Worm (Caenorhabditis elegans) whole organism, young adult: Measurements from ENCODE around the gene sdz-19.
A peak's percentile ranks its signal among the peaks of the same experiment; 100 is the strongest.

ENCODE experiments used
- B0019.2 ChIP-seq: fragments of 200-800 bp; sonication (Bioruptor generic); conservative IDR thresholded peaks from 2 replicates; pipeline ENCODE4 v1.3.6; 2022; ENCODE audit warnings: missing genetic modification reagents, missing genetic modification characterization, missing compliant biosample characterization
- B0336.3 ChIP-seq: fragments of 200-800 bp; sonication (Bioruptor generic); IDR thresholded peaks from 2 replicates; pipeline ENCODE4 v1.3.6; 2022; ENCODE audit warnings: missing genetic modification characterization, missing compliant biosample characterization
- F33H1.4 ChIP-seq: fragments of 200-800 bp; sonication (Bioruptor generic); IDR thresholded peaks from 2 replicates; pipeline ENCODE4 v1.3.6; 2022; ENCODE audit warnings: missing genetic modification reagents, missing genetic modification characterization, missing compliant biosample characterization
- F39B2.1 ChIP-seq: fragments of 200-800 bp; sonication (Bioruptor generic); IDR thresholded peaks from 2 replicates; pipeline ENCODE4 v1.3.6; 2022; ENCODE audit warnings: missing genetic modification reagents, missing genetic modification characterization, missing compliant biosample characterization
- F55B11.4 ChIP-seq: sonication (generic microtip); optimal IDR thresholded peaks from 2 replicates; lab custom pipeline; 2016; ENCODE audit warnings: missing compliant biosample characterization, missing genetic modification characterization, borderline replicate concordance; ENCODE audit not compliant: insufficient read depth
- T07F8.4 ChIP-seq: sonication (generic microtip); optimal IDR thresholded peaks from 2 replicates; lab custom pipeline; 2016; ENCODE audit warnings: mild to moderate bottlenecking, missing genetic modification characterization, moderate library complexity, missing compliant biosample characterization
- T26A5.8 ChIP-seq: sonication (generic microtip); optimal IDR thresholded peaks from 2 replicates; lab custom pipeline; 2016; ENCODE audit warnings: missing genetic modification characterization, missing compliant biosample characterization
- Y53F4B.3 ChIP-seq: fragments of 200-800 bp; sonication (Bioruptor generic); IDR thresholded peaks from 2 replicates; pipeline ENCODE4 v1.3.6; 2022; ENCODE audit warnings: missing genetic modification reagents, missing genetic modification characterization, missing compliant biosample characterization
- Y79H2A.3 ChIP-seq: fragments of 200-800 bp; sonication (Bioruptor generic); conservative IDR thresholded peaks from 2 replicates; pipeline ENCODE4 v1.3.6; 2022; ENCODE audit warnings: missing genetic modification reagents, missing genetic modification characterization, missing compliant biosample characterization
- Y95B8A.8 ChIP-seq: fragments of 200-800 bp; sonication (Bioruptor generic); IDR thresholded peaks from 2 replicates; pipeline ENCODE4 v1.3.6; 2022; ENCODE audit warnings: missing genetic modification reagents, missing genetic modification characterization, missing compliant biosample characterization
- aptf-2 ChIP-seq: fragments of 200-800 bp; sonication (Bioruptor generic); conservative IDR thresholded peaks from 2 replicates; pipeline ENCODE4 v1.3.6; 2022; ENCODE audit warnings: missing genetic modification reagents, missing genetic modification characterization, missing compliant biosample characterization
- attf-3 ChIP-seq: fragments of 200-800 bp; sonication (Bioruptor generic); conservative IDR thresholded peaks from 2 replicates; pipeline ENCODE4 v1.3.6; 2022; ENCODE audit warnings: missing genetic modification reagents, missing genetic modification characterization, missing compliant biosample characterization
- attf-6 ChIP-seq: fragments of 200-800 bp; sonication (Bioruptor generic); IDR thresholded peaks from 2 replicates; pipeline ENCODE4 v1.3.6; 2022; ENCODE audit warnings: missing genetic modification reagents, missing genetic modification characterization, missing compliant biosample characterization
- ccch-3 ChIP-seq: fragments of 200-800 bp; sonication (Bioruptor generic); optimal IDR thresholded peaks from 2 replicates; lab custom pipeline; 2018; ENCODE audit warnings: mild to moderate bottlenecking, missing genetic modification characterization, missing compliant biosample characterization
- ceh-100 ChIP-seq: fragments of 200-800 bp; sonication (Bioruptor generic); IDR thresholded peaks from 2 replicates; pipeline ENCODE4 v1.3.6; 2022; ENCODE audit warnings: missing genetic modification reagents, missing genetic modification characterization, missing compliant biosample characterization
- ceh-27 ChIP-seq: fragments of 200-800 bp; sonication (Bioruptor generic); optimal IDR thresholded peaks from 2 replicates; lab custom pipeline; 2018; ENCODE audit warnings: mild to moderate bottlenecking, missing genetic modification characterization, moderate library complexity, missing compliant biosample characterization
- ceh-58 ChIP-seq: fragments of 200-800 bp; sonication (Bioruptor generic); IDR thresholded peaks from 2 replicates; pipeline ENCODE4 v1.3.6; 2022; ENCODE audit warnings: missing genetic modification characterization, missing compliant biosample characterization
- ceh-91 ChIP-seq: fragments of 200-800 bp; sonication (Bioruptor generic); IDR thresholded peaks from 2 replicates; pipeline ENCODE4 v1.3.6; 2022; ENCODE audit warnings: missing genetic modification reagents, missing genetic modification characterization, missing compliant biosample characterization
- die-1 ChIP-seq: sonication (generic microtip); optimal IDR thresholded peaks from 2 replicates; lab custom pipeline; 2016; ENCODE audit warnings: missing genotype, mild to moderate bottlenecking, missing genetic modification characterization, missing compliant biosample characterization
- dpff-1 ChIP-seq: sonication (generic microtip); optimal IDR thresholded peaks from 2 replicates; lab custom pipeline; 2017; ENCODE audit warnings: mild to moderate bottlenecking, missing genetic modification characterization, missing compliant biosample characterization
- efl-1 ChIP-seq: fragments of 150-350 bp; optimal IDR thresholded peaks from 2 replicates; lab custom pipeline; 2014; ENCODE audit warnings: missing biosample characterization, missing genetic modification reagents, missing genetic modification characterization
- egrh-3 ChIP-seq: fragments of 200-800 bp; sonication (Bioruptor generic); IDR thresholded peaks from 2 replicates; pipeline ENCODE4 v1.3.6; 2022; ENCODE audit warnings: missing genetic modification reagents, missing genetic modification characterization, missing compliant biosample characterization
- him-1 ChIP-seq: sonication (generic microtip); optimal IDR thresholded peaks from 2 replicates; lab custom pipeline; 2016; ENCODE audit warnings: missing genotype, missing genetic modification reagents, missing genetic modification characterization, missing compliant biosample characterization
- hlh-26 ChIP-seq: fragments of 200-800 bp; sonication (Bioruptor generic); conservative IDR thresholded peaks from 2 replicates; pipeline ENCODE4 v1.3.6; 2022; ENCODE audit warnings: missing genetic modification reagents, missing genetic modification characterization, missing compliant biosample characterization
- hmg-20 ChIP-seq: fragments of 200-800 bp; sonication (Bioruptor generic); IDR thresholded peaks from 2 replicates; pipeline ENCODE4 v1.3.6; 2022; ENCODE audit warnings: missing genetic modification reagents, missing genetic modification characterization, missing compliant biosample characterization
- hsf-1 ChIP-seq: fragments of 200-800 bp; sonication (Bioruptor generic); IDR thresholded peaks from 2 replicates; pipeline ENCODE4 v1.3.6; 2022; ENCODE audit warnings: missing genetic modification reagents, missing genetic modification characterization, missing compliant biosample characterization
- lag-1 ChIP-seq: fragments of 200-800 bp; sonication (Bioruptor generic); IDR thresholded peaks from 2 replicates; pipeline ENCODE4 v1.3.6; 2022; ENCODE audit warnings: missing genetic modification reagents, missing genetic modification characterization, missing compliant biosample characterization
- let-526 ChIP-seq: fragments of 200-800 bp; sonication (Bioruptor generic); IDR thresholded peaks from 2 replicates; pipeline ENCODE4 v1.3.6; 2022; ENCODE audit warnings: missing genetic modification reagents, missing genetic modification characterization, missing compliant biosample characterization
- let-607 ChIP-seq, 2 experiments: fragments of 200-800 bp in 1 of 2; sonication (Bioruptor generic) in 1 of 2; sonication (generic microtip) in 1 of 2; optimal IDR thresholded peaks; 2 replicates each; lab custom pipeline; 2016 to 2018; ENCODE audit warnings: mild to moderate bottlenecking in 2 of 2, missing compliant biosample characterization in 2 of 2, missing genetic modification characterization in 2 of 2, moderate library complexity in 2 of 2, missing genotype in 1 of 2
- lin-26 ChIP-seq: fragments of 200-800 bp; sonication (Bioruptor generic); IDR thresholded peaks from 2 replicates; pipeline ENCODE4 v1.3.6; 2022; ENCODE audit warnings: missing genetic modification reagents, missing genetic modification characterization, missing compliant biosample characterization
- lin-54 ChIP-seq: fragments of 200-800 bp; sonication (Bioruptor generic); optimal IDR thresholded peaks from 2 replicates; lab custom pipeline; 2018; ENCODE audit warnings: mild to moderate bottlenecking, missing genetic modification characterization, missing compliant biosample characterization
- madf-10 ChIP-seq: sonication (generic microtip); optimal IDR thresholded peaks from 2 replicates; lab custom pipeline; 2016; ENCODE audit warnings: mild to moderate bottlenecking, missing genetic modification characterization, missing compliant biosample characterization
- mxl-1 ChIP-seq: sonication (generic microtip); optimal IDR thresholded peaks from 2 replicates; lab custom pipeline; 2016; ENCODE audit warnings: missing genetic modification characterization, missing compliant biosample characterization
- nfya-1 ChIP-seq: sonication (generic microtip); optimal IDR thresholded peaks from 2 replicates; lab custom pipeline; 2017; ENCODE audit warnings: antibody characterized with exemption, missing compliant biosample characterization, missing genetic modification characterization, borderline replicate concordance; ENCODE audit not compliant: insufficient read depth
- nfyb-1 ChIP-seq: fragments of 200-800 bp; sonication (Bioruptor generic); IDR thresholded peaks from 2 replicates; pipeline ENCODE4 v1.3.6; 2022; ENCODE audit warnings: missing genetic modification reagents, missing genetic modification characterization, missing compliant biosample characterization
- nhr-120 ChIP-seq: fragments of 200-800 bp; sonication (Bioruptor generic); IDR thresholded peaks from 2 replicates; pipeline ENCODE4 v1.3.6; 2022; ENCODE audit warnings: missing genetic modification characterization, missing compliant biosample characterization
- nhr-179 ChIP-seq: sonication (generic microtip); optimal IDR thresholded peaks from 2 replicates; lab custom pipeline; 2016; ENCODE audit warnings: mild to moderate bottlenecking, missing genetic modification characterization, missing compliant biosample characterization
- nhr-80 ChIP-seq: sonication (generic microtip); optimal IDR thresholded peaks from 2 replicates; lab custom pipeline; 2016; ENCODE audit warnings: missing genetic modification characterization, missing compliant biosample characterization
- rec-8 ChIP-seq, 2 experiments: sonication (generic microtip); optimal IDR thresholded peaks; 2 replicates each; lab custom pipeline; 2016; ENCODE audit warnings: mild to moderate bottlenecking in 2 of 2, missing genetic modification characterization in 2 of 2, missing genetic modification reagents in 2 of 2, missing genotype in 2 of 2, missing biosample characterization in 1 of 2, missing compliant biosample characterization in 1 of 2, moderate library complexity in 1 of 2
- sea-2 ChIP-seq: fragments of 200-800 bp; sonication (Bioruptor generic); IDR thresholded peaks from 2 replicates; pipeline ENCODE4 v1.3.6; 2022; ENCODE audit warnings: missing genetic modification characterization, missing compliant biosample characterization
- snpc-1.1 ChIP-seq: sonication (generic microtip); optimal IDR thresholded peaks from 2 replicates; lab custom pipeline; 2017; ENCODE audit warnings: missing genetic modification characterization, mild to moderate bottlenecking, missing compliant biosample characterization, antibody characterized with exemption, moderate library complexity, missing genotype, missing genetic modification reagents; ENCODE audit not compliant: insufficient read depth
- snpc-1.3 ChIP-seq: sonication (generic microtip); optimal IDR thresholded peaks from 2 replicates; lab custom pipeline; 2017; ENCODE audit warnings: missing genetic modification characterization, mild to moderate bottlenecking, missing compliant biosample characterization, antibody characterized with exemption, moderate library complexity, missing genotype, missing genetic modification reagents; ENCODE audit not compliant: insufficient read depth
- tbp1 ChIP-seq: fragments of 200-800 bp; sonication (Bioruptor generic); optimal IDR thresholded peaks from 2 replicates; lab custom pipeline; 2018; ENCODE audit warnings: mild to moderate bottlenecking, missing genetic modification characterization, missing compliant biosample characterization
- unc-130 ChIP-seq: sonication (generic microtip); optimal IDR thresholded peaks from 2 replicates; lab custom pipeline; 2016; ENCODE audit warnings: missing genetic modification reagents, missing genetic modification characterization, missing compliant biosample characterization
- xnd-1 ChIP-seq: sonication (generic microtip); optimal IDR thresholded peaks from 2 replicates; lab custom pipeline; 2016; ENCODE audit warnings: missing genotype, missing genetic modification reagents, missing genetic modification characterization, missing compliant biosample characterization
- ztf-25 ChIP-seq: fragments of 200-800 bp; sonication (Bioruptor generic); IDR thresholded peaks from 2 replicates; pipeline ENCODE4 v1.3.6; 2022; ENCODE audit warnings: missing genetic modification reagents, missing genetic modification characterization, missing compliant biosample characterization
- ztf-26 ChIP-seq: sonication (generic microtip); optimal IDR thresholded peaks from 2 replicates; lab custom pipeline; 2017; ENCODE audit warnings: missing genetic modification characterization, missing compliant biosample characterization
- ztf-28 ChIP-seq: fragments of 200-800 bp; sonication (Bioruptor generic); IDR thresholded peaks from 2 replicates; pipeline ENCODE4 v1.3.6; 2022; ENCODE audit warnings: missing genetic modification reagents, missing genetic modification characterization, missing compliant biosample characterization

Gene sdz-19

ce11 chrX:12502582-12502981 is 556 bp downstream of the sdz-19 start:
- 0 out of 2 replicates have a peak, but pooled peaks have one; percentile 17 for TF ChIP-seq Y79H2A.3
- TF ChIP-seq Y53F4B.3: peak; percentile 97; the same call in 1 of the 2 replicates

- TF ChIP-seq egrh-3 (no peak), ceh-91 (GFP tag; lab: Robert Waterston, UW) (no peak), let-607 (tag; optimal IDR thresholded peaks at IDR 0.05; lab: Kevin White, UChicago) (peak in 1 of 2 experiments; percentile 64), ztf-26 (peak; percentile 86), F39B2.1 (GFP tag; lab: Robert Waterston, UW) (no peak), ztf-25 (no peak), F33H1.4 (GFP tag; lab: Robert Waterston, UW) (no peak), hlh-26 (GFP tag; lab: Robert Waterston, UW) (no peak), lag-1 (GFP tag; lab: Robert Waterston, UW) (no peak), B0336.3 (no peak; the same call in 1 of the 2 replicates), nfyb-1 (GFP tag; lab: Robert Waterston, UW) (no peak), snpc-1.3 (tag; lab: Kevin White, UChicago) (no peak), tbp1 (GFP tag; lab: Kevin White, UChicago) (peak; percentile 44), nfya-1 (tag; lab: Kevin White, UChicago) (no peak), nhr-179 (tag; lab: Kevin White, UChicago) (no peak), lin-54 (GFP tag; lab: Kevin White, UChicago) (no peak), ceh-58 (GFP tag; lab: Robert Waterston, UW) (no peak), him-1 (tag; lab: Kevin White, UChicago) (no peak), T26A5.8 (tag; lab: Kevin White, UChicago) (no peak), B0019.2 (GFP tag; lab: Robert Waterston, UW) (no peak), madf-10 (tag; lab: Kevin White, UChicago) (peak; percentile 8), ztf-28 (no peak), lin-26 (GFP tag; lab: Robert Waterston, UW) (no peak), attf-6 (GFP tag; lab: Robert Waterston, UW) (no peak), nhr-80 (tag; lab: Kevin White, UChicago) (peak; percentile 84), die-1 (tag; lab: Kevin White, UChicago) (no peak), Y95B8A.8 (GFP tag; lab: Robert Waterston, UW) (no peak), nhr-120 (no peak), ccch-3 (GFP tag; lab: Kevin White, UChicago) (no peak), sea-2 (no peak), unc-130 (no peak), aptf-2 (no peak), ceh-27 (no peak), xnd-1 (tag; lab: Kevin White, UChicago) (no peak), dpff-1 (no peak), rec-8 (tag; optimal IDR thresholded peaks at IDR 0.05; lab: Kevin White, UChicago) (no peak), let-526 (GFP tag; lab: Robert Waterston, UW) (no peak), attf-3 (GFP tag; lab: Robert Waterston, UW) (no peak), hsf-1 (GFP tag; lab: Robert Waterston, UW) (no peak), snpc-1.1 (tag; lab: Kevin White, UChicago) (no peak), F55B11.4 (tag; lab: Kevin White, UChicago) (no peak), hmg-20 (GFP tag; lab: Robert Waterston, UW) (no peak), efl-1 (GFP tag; lab: Kevin White, UChicago) (no peak), T07F8.4 (no peak), ceh-100 (GFP tag; lab: Robert Waterston, UW) (no peak), mxl-1 (tag; lab: Kevin White, UChicago) (no peak)
Measured at ce11 chrX:12500777-12501176, 2.4 kb downstream of the sdz-19 start.
